Worm (Caenorhabditis elegans) whole organism, L4 larva: ENCODE data around the gene dhs-20.
A peak's percentile ranks its signal among the peaks of the same experiment; 100 is the strongest.

Experiments
- D1046.2 ChIP-seq: fragments of 200-800 bp; sonication (Bioruptor generic); IDR thresholded peaks from 2 replicates; pipeline ENCODE4 v1.3.6; 2022; ENCODE audit warnings: missing genetic modification characterization, missing compliant biosample characterization
- F26F4.8 ChIP-seq: fragments of 200-800 bp; sonication (Bioruptor generic); conservative IDR thresholded peaks from 2 replicates; pipeline ENCODE4 v1.3.6; 2022; ENCODE audit warnings: missing genetic modification characterization, missing compliant biosample characterization
- F37D6.2 ChIP-seq: sonication (generic microtip); optimal IDR thresholded peaks from 2 replicates; lab custom pipeline; 2016; ENCODE audit warnings: mild to moderate bottlenecking, missing genetic modification characterization, missing compliant biosample characterization
- F44E2.7 ChIP-seq: fragments of 200-800 bp; sonication (Bioruptor generic); IDR thresholded peaks from 2 replicates; pipeline ENCODE4 v2.1.2; 2022; ENCODE audit warnings: missing genetic modification characterization, missing compliant biosample characterization
- Y48G9A.11 ChIP-seq: fragments of 200-800 bp; sonication (Bioruptor generic); IDR thresholded peaks from 2 replicates; pipeline ENCODE4 v1.3.6; 2022; ENCODE audit warnings: missing genetic modification reagents, missing genetic modification characterization, missing compliant biosample characterization
- Y75B8A.6 ChIP-seq: fragments of 200-800 bp; sonication (Bioruptor generic); IDR thresholded peaks from 2 replicates; pipeline ENCODE4 v1.3.6; 2022; ENCODE audit warnings: missing genetic modification reagents, missing genetic modification characterization, missing compliant biosample characterization
- ZK546.5 ChIP-seq, 2 experiments: sonication (generic microtip); optimal IDR thresholded peaks; 2 replicates each; lab custom pipeline; 2017; ENCODE audit warnings: missing biosample characterization in 2 of 2, missing genetic modification characterization in 2 of 2
- aha-1 ChIP-seq: fragments of 150-350 bp; peaks from one replicate; lab custom pipeline; 2014; ENCODE audit warnings: missing biosample characterization, missing genetic modification characterization
- aly-2 ChIP-seq: sonication (generic microtip); optimal IDR thresholded peaks from 2 replicates; lab custom pipeline; 2018; ENCODE audit warnings: missing biosample characterization, missing genetic modification characterization
- arid-1 ChIP-seq: fragments of 200-800 bp; sonication (Bioruptor generic); conservative IDR thresholded peaks from 2 replicates; pipeline ENCODE4 v1.3.6; 2022; ENCODE audit warnings: missing genetic modification reagents, missing genetic modification characterization, missing compliant biosample characterization
- attf-4 ChIP-seq: sonication (generic microtip); optimal IDR thresholded peaks from 3 replicates; lab custom pipeline; 2017; ENCODE audit warnings: missing biosample characterization, missing genetic modification characterization
- ceh-32 ChIP-seq: sonication (generic microtip); optimal IDR thresholded peaks from 2 replicates; lab custom pipeline; 2016; ENCODE audit warnings: mild to moderate bottlenecking, missing genetic modification characterization, missing compliant biosample characterization; ENCODE audit not compliant: poor library complexity
- ceh-44 ChIP-seq: fragments of 200-800 bp; sonication (Bioruptor generic); IDR thresholded peaks from 2 replicates; pipeline ENCODE4 v1.3.6; 2022; ENCODE audit warnings: missing genetic modification reagents, missing genetic modification characterization, missing compliant biosample characterization
- ctbp-1 ChIP-seq: fragments of 200-800 bp; sonication (Bioruptor generic); IDR thresholded peaks from 2 replicates; pipeline ENCODE4 v1.3.6; 2022; ENCODE audit warnings: missing genetic modification reagents, missing genetic modification characterization, missing compliant biosample characterization
- daf-16 ChIP-seq, 3 experiments: sonication (generic microtip); optimal IDR thresholded peaks; 2 replicates each; lab custom pipeline; 2016 to 2017; ENCODE audit warnings: missing genetic modification characterization in 3 of 3, missing genetic modification reagents in 3 of 3, mild to moderate bottlenecking in 2 of 3, missing compliant biosample characterization in 2 of 3, missing biosample characterization in 1 of 3, moderate library complexity in 1 of 3
- daf-19 ChIP-seq: fragments of 200-800 bp; sonication (Bioruptor generic); conservative IDR thresholded peaks from 2 replicates; pipeline ENCODE4 v1.3.6; 2022; ENCODE audit warnings: missing genetic modification characterization, missing compliant biosample characterization
- daf-8 ChIP-seq: fragments of 200-800 bp; sonication (Bioruptor generic); IDR thresholded peaks from 2 replicates; pipeline ENCODE4 v1.3.6; 2022; ENCODE audit warnings: missing genetic modification characterization, missing compliant biosample characterization
- dmd-6 ChIP-seq: fragments of 200-800 bp; sonication (Bioruptor generic); IDR thresholded peaks from 2 replicates; pipeline ENCODE4 v1.3.6; 2022; ENCODE audit warnings: missing genetic modification reagents, missing genetic modification characterization, missing compliant biosample characterization
- dmd-9 ChIP-seq: fragments of 200-800 bp; sonication (Bioruptor generic); IDR thresholded peaks from 2 replicates; pipeline ENCODE4 v1.3.6; 2022; ENCODE audit warnings: missing genetic modification reagents, missing genetic modification characterization, missing compliant biosample characterization
- dpl-1 ChIP-seq: fragments of 150-350 bp; optimal IDR thresholded peaks from 2 replicates; lab custom pipeline; 2014; ENCODE audit warnings: missing biosample characterization, missing genetic modification reagents, missing genetic modification characterization
- egl-27 ChIP-seq: sonication (generic microtip); optimal IDR thresholded peaks from 3 replicates; lab custom pipeline; 2017; ENCODE audit warnings: missing biosample characterization, missing genetic modification reagents, missing genetic modification characterization
- fkh-10 ChIP-seq: fragments of 150-350 bp; optimal IDR thresholded peaks from 2 replicates; lab custom pipeline; 2014; ENCODE audit warnings: missing biosample characterization, missing genetic modification reagents, missing genetic modification characterization
- hif-1 ChIP-seq, 2 experiments: sonication (generic microtip); optimal IDR thresholded peaks; 2 replicates each; lab custom pipeline; 2016 to 2017; ENCODE audit warnings: missing compliant biosample characterization in 2 of 2, missing genetic modification characterization in 2 of 2, missing genetic modification reagents in 2 of 2, missing genotype in 2 of 2, mild to moderate bottlenecking in 1 of 2
- hlh-11 ChIP-seq: fragments of 200-800 bp; sonication (Bioruptor generic); optimal IDR thresholded peaks from 2 replicates; lab custom pipeline; 2018; ENCODE audit warnings: mild to moderate bottlenecking, missing genetic modification characterization, missing compliant biosample characterization
- jun-1 ChIP-seq: fragments of 150-350 bp; optimal IDR thresholded peaks from 2 replicates; lab custom pipeline; 2014; ENCODE audit warnings: missing biosample characterization, missing genetic modification reagents, missing genetic modification characterization
- lin-13 ChIP-seq: fragments of 150-350 bp; optimal IDR thresholded peaks from 2 replicates; lab custom pipeline; 2014; ENCODE audit warnings: missing biosample characterization, missing genetic modification reagents, missing genetic modification characterization
- madf-5 ChIP-seq, 2 experiments: fragments of 200-800 bp; sonication (Bioruptor generic); IDR thresholded peaks; 2 replicates each; pipeline ENCODE4 v1.3.6; 2022; ENCODE audit warnings: missing compliant biosample characterization in 2 of 2, missing genetic modification characterization in 2 of 2
- mdl-1 ChIP-seq, 2 experiments: fragments of 150-350 bp in 1 of 2; sonication (generic microtip) in 1 of 2; optimal IDR thresholded peaks; 2 replicates each; lab custom pipeline; 2014 to 2017; ENCODE audit warnings: missing biosample characterization in 2 of 2, missing genetic modification characterization in 2 of 2
- mes-2 ChIP-seq: sonication (generic microtip); optimal IDR thresholded peaks from 2 replicates; lab custom pipeline; 2016; ENCODE audit warnings: missing genotype, mild to moderate bottlenecking, missing genetic modification characterization, missing compliant biosample characterization; ENCODE audit not compliant: poor library complexity, severe bottlenecking
- mxl-2 ChIP-seq: fragments of 200-800 bp; sonication (Bioruptor generic); conservative IDR thresholded peaks from 2 replicates; pipeline ENCODE4 v1.3.6; 2022; ENCODE audit warnings: missing genetic modification reagents, missing genetic modification characterization, missing compliant biosample characterization
- mxl-3 ChIP-seq: fragments of 200-800 bp; sonication (Bioruptor generic); optimal IDR thresholded peaks from 2 replicates; lab custom pipeline; 2018; ENCODE audit warnings: mild to moderate bottlenecking, missing genetic modification characterization, missing compliant biosample characterization
- nhr-10 ChIP-seq: fragments of 150-350 bp; optimal IDR thresholded peaks from 2 replicates; lab custom pipeline; 2014; ENCODE audit warnings: missing biosample characterization, missing genetic modification characterization
- nhr-111 ChIP-seq: fragments of 200-800 bp; sonication (Bioruptor generic); optimal IDR thresholded peaks from 2 replicates; lab custom pipeline; 2018; ENCODE audit warnings: mild to moderate bottlenecking, missing genetic modification characterization, missing compliant biosample characterization
- nhr-28 ChIP-seq: fragments of 150-350 bp; optimal IDR thresholded peaks from 2 replicates; lab custom pipeline; 2014; ENCODE audit warnings: missing biosample characterization, missing genetic modification characterization
- nhr-42 ChIP-seq: fragments of 200-800 bp; sonication (Bioruptor generic); IDR thresholded peaks from 2 replicates; pipeline ENCODE4 v1.3.6; 2022; ENCODE audit warnings: missing genetic modification characterization, missing compliant biosample characterization
- nhr-48 ChIP-seq: sonication (generic microtip); optimal IDR thresholded peaks from 2 replicates; lab custom pipeline; 2016; ENCODE audit warnings: mild to moderate bottlenecking, missing genetic modification characterization, missing compliant biosample characterization
- nhr-77 ChIP-seq: fragments of 150-350 bp; optimal IDR thresholded peaks from 2 replicates; lab custom pipeline; 2014; ENCODE audit warnings: missing biosample characterization, missing genetic modification characterization
- php-3 ChIP-seq: fragments of 200-800 bp; sonication (Bioruptor generic); IDR thresholded peaks from 2 replicates; pipeline ENCODE4 v1.3.6; 2022; ENCODE audit warnings: missing genetic modification reagents, missing genetic modification characterization, missing compliant biosample characterization
- pqm-1 ChIP-seq: sonication (generic microtip); optimal IDR thresholded peaks from 2 replicates; lab custom pipeline; 2017; ENCODE audit warnings: missing biosample characterization, missing genetic modification characterization
- rbr-2 ChIP-seq: sonication (generic microtip); optimal IDR thresholded peaks from 2 replicates; lab custom pipeline; 2016; ENCODE audit warnings: missing genotype, missing genetic modification characterization, missing compliant biosample characterization
- saeg-2 ChIP-seq: fragments of 200-800 bp; sonication (Bioruptor generic); IDR thresholded peaks from 2 replicates; pipeline ENCODE4 v1.3.6; 2022; ENCODE audit warnings: missing genetic modification reagents, missing genetic modification characterization, missing compliant biosample characterization
- set-16 ChIP-seq: fragments of 200-800 bp; sonication (Bioruptor generic); IDR thresholded peaks from 2 replicates; pipeline ENCODE4 v1.3.6; 2022; ENCODE audit warnings: missing genetic modification reagents, missing genetic modification characterization, missing compliant biosample characterization
- skn-1 ChIP-seq: fragments of 150-350 bp; optimal IDR thresholded peaks from 2 replicates; lab custom pipeline; 2014; ENCODE audit warnings: missing biosample characterization, missing genetic modification characterization
- snpc-1.2 ChIP-seq: fragments of 200-800 bp; sonication (Bioruptor generic); IDR thresholded peaks from 2 replicates; pipeline ENCODE4 v1.3.6; 2022; ENCODE audit warnings: missing genetic modification reagents, missing genetic modification characterization, missing compliant biosample characterization
- tag-97 ChIP-seq: fragments of 200-800 bp; sonication (Bioruptor generic); IDR thresholded peaks from 2 replicates; pipeline ENCODE4 v1.3.6; 2022; ENCODE audit warnings: missing genetic modification characterization, missing compliant biosample characterization
- unc-130 ChIP-seq: sonication (generic microtip); optimal IDR thresholded peaks from 2 replicates; lab custom pipeline; 2016; ENCODE audit warnings: missing genetic modification reagents, missing genetic modification characterization, missing compliant biosample characterization
- unc-62 ChIP-seq, 3 experiments: fragments of 150-350 bp in 1 of 3; sonication (generic microtip); optimal IDR thresholded peaks in 2 of 3; peaks in 1 of 3; 1 replicate in 1 of 3; 2 replicates in 2 of 3; lab custom pipeline; 2014 to 2017; ENCODE audit warnings: missing biosample characterization in 3 of 3, missing genetic modification characterization in 3 of 3, missing genetic modification reagents in 3 of 3, missing genotype in 1 of 3
- zag-1 ChIP-seq: fragments of 150-350 bp; optimal IDR thresholded peaks from 2 replicates; lab custom pipeline; 2014; ENCODE audit warnings: missing biosample characterization, missing genetic modification characterization
- zfp-3 ChIP-seq: fragments of 200-800 bp; sonication (Bioruptor generic); conservative IDR thresholded peaks from 2 replicates; pipeline ENCODE4 v1.3.6; 2022; ENCODE audit warnings: missing genetic modification reagents, missing genetic modification characterization, missing compliant biosample characterization
- zip-2 ChIP-seq: fragments of 150-350 bp; optimal IDR thresholded peaks from 2 replicates; lab custom pipeline; 2014; ENCODE audit warnings: missing biosample characterization, missing genetic modification characterization
- ztf-11 ChIP-seq: fragments of 150-350 bp; optimal IDR thresholded peaks from 2 replicates; lab custom pipeline; 2014; ENCODE audit warnings: missing biosample characterization, missing genetic modification characterization

Gene dhs-20

ce11 chrV:11644166-11644565 is 39.8 kb upstream of the dhs-20 start, which contains the start of gene bir-1 (continued):
- TF ChIP-seq F37D6.2 (tag; lab: Kevin White, UChicago) (no peak), zfp-3 (GFP tag; lab: Robert Waterston, UW) (no peak), nhr-42 (GFP tag; lab: Robert Waterston, UW) (no peak), aly-2 (tag; lab: Kevin White, UChicago) (no peak), Y75B8A.6 (GFP tag; lab: Robert Waterston, UW) (no peak), nhr-111 (GFP tag; lab: Kevin White, UChicago) (no peak), fkh-10 (GFP tag; lab: Kevin White, UChicago) (no peak), daf-16 (GFP tag; optimal IDR thresholded peaks at IDR 0.05; lab: Kevin White, UChicago) (no peak), daf-16 (tag; optimal IDR thresholded peaks at IDR 0.05; lab: Kevin White, UChicago) (peak; percentile 13), F44E2.7 (GFP tag; lab: Robert Waterston, UW) (no peak), hlh-11 (tag; lab: Kevin White, UChicago) (peak; percentile 41), unc-62 (GFP tag; optimal IDR thresholded peaks at IDR 0.05 in 1 of 2; lab: Kevin White, UChicago) (no peak), unc-62 (tag; optimal IDR thresholded peaks at IDR 0.05; lab: Kevin White, UChicago) (no peak), nhr-77 (peak; percentile 5), set-16 (GFP tag; lab: Robert Waterston, UW) (no peak), skn-1 (tag; lab: Kevin White, UChicago) (no peak), hif-1 (tag; optimal IDR thresholded peaks at IDR 0.05; lab: Kevin White, UChicago) (peak in 1 of 2 experiments; percentile 87), attf-4 (no peak), aha-1 (tag; lab: Kevin White, UChicago) (no peak), dmd-6 (GFP tag; lab: Robert Waterston, UW) (peak; percentile 47; the same call in 1 of the 2 replicates), daf-19 (no peak), mdl-1 (tag; optimal IDR thresholded peaks at IDR 0.05; lab: Kevin White, UChicago) (peak; percentile 44 to 90), ZK546.5 (tag; optimal IDR thresholded peaks at IDR 0.05; lab: Kevin White, UChicago) (no peak), egl-27 (tag; lab: Kevin White, UChicago) (no peak), snpc-1.2 (GFP tag; lab: Robert Waterston, UW) (no peak), lin-13 (GFP tag; lab: Kevin White, UChicago) (no peak), unc-130 (GFP tag; lab: Kevin White, UChicago) (peak; percentile 88), zip-2 (tag; lab: Kevin White, UChicago) (no peak), ztf-11 (tag; lab: Kevin White, UChicago) (no peak), Y48G9A.11 (no peak), dpl-1 (peak; percentile 75), rbr-2 (peak; percentile 26), F26F4.8 (GFP tag; lab: Robert Waterston, UW) (no peak), zag-1 (tag; lab: Kevin White, UChicago) (no peak), D1046.2 (no peak), nhr-28 (tag; lab: Kevin White, UChicago) (peak; percentile 50), nhr-10 (tag; lab: Kevin White, UChicago) (no peak), php-3 (GFP tag; lab: Robert Waterston, UW) (no peak), nhr-48 (tag; lab: Kevin White, UChicago) (no peak), jun-1 (tag; lab: Kevin White, UChicago) (no peak), ceh-44 (GFP tag; lab: Robert Waterston, UW) (no peak), arid-1 (GFP tag; lab: Robert Waterston, UW) (no peak), pqm-1 (tag; lab: Kevin White, UChicago) (no peak), daf-8 (GFP tag; lab: Robert Waterston, UW) (no peak), ctbp-1 (GFP tag; lab: Robert Waterston, UW) (no peak), dmd-9 (GFP tag; lab: Robert Waterston, UW) (0 out of 2 replicates have a peak, but pooled peaks have one; percentile 48), saeg-2 (GFP tag; lab: Robert Waterston, UW) (no peak), mxl-2 (GFP tag; lab: Robert Waterston, UW) (no peak), tag-97 (GFP tag; lab: Robert Waterston, UW) (no peak), mxl-3 (GFP tag; lab: Kevin White, UChicago) (peak; percentile 82), mes-2 (tag; lab: Kevin White, UChicago) (peak; percentile 96), madf-5 (GFP tag; IDR thresholded peaks at IDR 0.05; lab: Robert Waterston, UW) (no peak), ceh-32 (no peak)
